Worm (Caenorhabditis elegans): ENCODE measurements around the gene C45H4.13.

C45H4.13 gene

ce11 chrV:2156830-2157229, 6.1 kb upstream of the C45H4.13 start, which contains the start of gene srbc-22:
Gene srbc-22 (plus strand): TSS chrV:2157130.
- TF ChIP-seq sox-4 (tag; optimal IDR thresholded peaks at IDR 0.05) (no peak), ceh-45 (GFP tag; IDR thresholded peaks at IDR 0.05) (no peak), ceh-6 (GFP tag; optimal IDR thresholded peaks at IDR 0.05) (no peak), mec-3 (tag; optimal IDR thresholded peaks at IDR 0.05; ENCODE audit: borderline replicate concordance) (no peak), pha-2 (tag; optimal IDR thresholded peaks at IDR 0.05) (no peak), hlh-30 (tag; optimal IDR thresholded peaks at IDR 0.05; ENCODE audit: insufficient read depth) (no peak), pag-3 (tag; optimal IDR thresholded peaks at IDR 0.05; ENCODE audit: borderline replicate concordance) (no peak), gmeb-2 (tag; optimal IDR thresholded peaks at IDR 0.05) (no peak), pha-4 (tag; optimal IDR thresholded peaks at IDR 0.05) (no peak), ref-2 (tag; optimal IDR thresholded peaks at IDR 0.05) (no peak), ceh-31 (tag; optimal IDR thresholded peaks at IDR 0.05) (no peak), elt-2 (tag; optimal IDR thresholded peaks at IDR 0.05) (no peak), pros-1 (tag; optimal IDR thresholded peaks at IDR 0.05) (no peak), ama-1 (optimal IDR thresholded peaks at IDR 0.05) (no peak), tbx-2 (tag; optimal IDR thresholded peaks at IDR 0.05) (no peak), fkh-6 (tag; optimal IDR thresholded peaks at IDR 0.05) (no peak), K02D7.2 (tag; optimal IDR thresholded peaks at IDR 0.05) (no peak), ceh-22 (tag; optimal IDR thresholded peaks at IDR 0.05) (no peak), ceh-48 (tag; optimal IDR thresholded peaks at IDR 0.05) (no peak)

DNA sequence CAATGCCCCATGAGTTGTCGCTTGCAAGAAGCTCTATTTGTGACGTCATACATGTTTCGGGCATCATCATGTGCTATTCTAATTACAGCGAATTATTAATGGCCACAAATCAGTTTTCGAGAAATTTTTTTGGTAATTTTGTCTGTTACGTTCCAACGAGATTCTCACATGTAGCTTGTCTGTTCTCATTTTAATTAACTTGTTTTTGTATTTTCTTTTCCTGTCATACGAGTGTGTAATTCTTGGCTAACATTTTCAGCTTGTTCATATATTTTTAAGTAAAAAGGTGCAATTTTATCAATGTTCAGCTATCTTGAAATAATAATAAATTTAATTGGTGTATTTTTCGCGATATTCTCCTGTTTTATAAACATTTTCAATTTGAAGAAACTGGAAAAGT, 4.5 kb upstream of the C45H4.13 start, which contains the start of gene srbc-21:
srbc-21 (plus strand) TSS at position 301 of the 400 bp plus-strand sequence.
- TF ChIP-seq pag-3 (tag; optimal IDR thresholded peaks at IDR 0.05; ENCODE audit: borderline replicate concordance) (no peak), pha-2 (tag; optimal IDR thresholded peaks at IDR 0.05) (no peak), unc-42 (tag; optimal IDR thresholded peaks at IDR 0.05) (no peak), ceh-2 (tag; optimal IDR thresholded peaks at IDR 0.05) (no peak), T23F11.4 (GFP tag; optimal IDR thresholded peaks at IDR 0.05) (no peak), ceh-19 (GFP tag; optimal IDR thresholded peaks at IDR 0.05) (no peak), sdc-2 (tag; optimal IDR thresholded peaks at IDR 0.05) (no peak), ceh-6 (GFP tag; optimal IDR thresholded peaks at IDR 0.05) (no peak), sox-4 (tag; optimal IDR thresholded peaks at IDR 0.05) (no peak)

- TF ChIP-seq C08G9.2 (tag; optimal IDR thresholded peaks at IDR 0.05) (no peak), sox-2 (GFP tag; IDR thresholded peaks at IDR 0.05) (no peak), pax-1 (tag; optimal IDR thresholded peaks at IDR 0.05) (no peak), madf-2 (tag; optimal IDR thresholded peaks at IDR 0.05) (no peak), Y22D7AL.16 (tag; optimal IDR thresholded peaks at IDR 0.05) (no peak), nfya-1 (tag; optimal IDR thresholded peaks at IDR 0.05) (no peak), ceh-14 (tag; optimal IDR thresholded peaks at IDR 0.05) (no peak), ceh-22 (tag; optimal IDR thresholded peaks at IDR 0.05) (no peak), ets-4 (tag; optimal IDR thresholded peaks at IDR 0.05) (no peak), hlh-13 (GFP tag; optimal IDR thresholded peaks at IDR 0.05) (no peak), mec-3 (tag; optimal IDR thresholded peaks at IDR 0.05; ENCODE audit: borderline replicate concordance) (no peak), ceh-18 (tag; optimal IDR thresholded peaks at IDR 0.05) (no peak), pag-3 (tag; optimal IDR thresholded peaks at IDR 0.05; ENCODE audit: borderline replicate concordance) (no peak), rnt-1 (tag; optimal IDR thresholded peaks at IDR 0.05) (no peak), dve-1 (tag; optimal IDR thresholded peaks at IDR 0.05) (no peak)
Observed at ce11 chrV:2153274-2153673, 2.5 kb upstream of the C45H4.13 start, which contains the start of gene srbc-23. Gene srbc-23 (plus strand): TSS chrV:2153574.

DNA sequence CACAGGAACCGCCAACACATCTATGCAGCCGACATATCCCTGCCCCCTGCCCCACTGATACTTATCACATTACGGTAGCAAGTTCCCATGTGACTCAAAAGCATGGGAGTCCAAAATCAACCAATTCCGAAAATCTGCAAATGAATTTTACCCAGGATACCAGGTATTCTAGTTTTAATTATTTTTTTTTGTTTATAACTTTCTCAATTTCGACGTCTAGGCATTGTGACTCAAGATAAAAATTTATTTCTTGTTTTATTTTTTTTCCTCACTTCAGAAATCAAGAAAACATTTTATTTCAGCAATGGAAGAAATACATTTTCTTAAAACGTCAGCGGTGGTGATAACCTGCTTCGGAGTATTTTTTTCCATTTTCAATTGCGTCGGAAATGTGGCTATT, 682 bp upstream of the C45H4.13 start, which contains the start of gene srbc-24:
srbc-24 (plus strand) TSS at position 301 of the 400 bp plus-strand sequence.
- TF ChIP-seq tbx-7 (tag; optimal IDR thresholded peaks at IDR 0.05) (no peak), C38D4.7 (GFP tag; optimal IDR thresholded peaks at IDR 0.05) (no peak), hlh-13 (GFP tag; optimal IDR thresholded peaks at IDR 0.05) (no peak), dmd-4 (tag; optimal IDR thresholded peaks at IDR 0.05; ENCODE audit: borderline replicate concordance) (no peak), mec-3 (tag; optimal IDR thresholded peaks at IDR 0.05; ENCODE audit: borderline replicate concordance) (no peak), ceh-45 (GFP tag; IDR thresholded peaks at IDR 0.05) (no peak), ceh-24 (tag; optimal IDR thresholded peaks at IDR 0.05) (no peak), pat-9 (tag; optimal IDR thresholded peaks at IDR 0.05) (no peak), hlh-8 (tag; optimal IDR thresholded peaks at IDR 0.05) (no peak), K09A11.1 (tag; optimal IDR thresholded peaks at IDR 0.05; ENCODE audit: insufficient read depth) (no peak)

All from whole organism, late embryonic.